Worm (Caenorhabditis elegans): Measurements from ENCODE around the gene fars-3.
A peak's percentile ranks its signal among the peaks of the same experiment; 100 is the strongest.

fars-3 gene

ce11 chrII:8441519-8441918 lies 23.1 kb upstream of the fars-3 start:
- no peak for TF ChIP-seq dpl-1 (GFP tag; optimal IDR thresholded peaks at IDR 0.05)
- TF ChIP-seq nhr-90 (tag; optimal IDR thresholded peaks at IDR 0.05), result peak; percentile 85
- peak; percentile 88 for TF ChIP-seq mes-4 (tag; optimal IDR thresholded peaks at IDR 0.05)
- TF ChIP-seq aptf-2 (GFP tag; conservative IDR thresholded peaks at IDR 0.05), result no peak
- peak; percentile 52 for TF ChIP-seq snpc-1.1 (tag; optimal IDR thresholded peaks at IDR 0.05; ENCODE audit: insufficient read depth)
- TF ChIP-seq madf-3 (GFP tag; IDR thresholded peaks at IDR 0.05), result 0 out of 2 replicates have a peak, but pooled peaks have one; percentile 74
- TF ChIP-seq B0261.1 (tag; optimal IDR thresholded peaks at IDR 0.05), result peak; percentile 75
- TF ChIP-seq F22D6.2 (tag; optimal IDR thresholded peaks at IDR 0.05), result peak; percentile 39
- TF ChIP-seq akir-1 (GFP tag; optimal IDR thresholded peaks at IDR 0.05), result no peak
- peak; percentile 26 for TF ChIP-seq unc-130 (GFP tag; optimal IDR thresholded peaks at IDR 0.05)
- TF ChIP-seq bed-1 (GFP tag; IDR thresholded peaks at IDR 0.05), result no peak
- peak; percentile 63 for TF ChIP-seq pbrm-1 (GFP tag; IDR thresholded peaks at IDR 0.05)
- no peak for TF ChIP-seq F23B12.7 (tag; optimal IDR thresholded peaks at IDR 0.05; ENCODE audit: insufficient read depth)
- no peak for TF ChIP-seq ama-1 (optimal IDR thresholded peaks at IDR 0.05)
- TF ChIP-seq ama-1 (GFP tag; optimal IDR thresholded peaks at IDR 0.05), result peak; percentile 87 to 91
- TF ChIP-seq madf-10 (tag; optimal IDR thresholded peaks at IDR 0.05), result peak; percentile 27
- TF ChIP-seq repo-1 (tag; optimal IDR thresholded peaks at IDR 0.05), result peak; percentile 84
- no peak for TF ChIP-seq hlh-26 (GFP tag; conservative IDR thresholded peaks at IDR 0.05)
- TF ChIP-seq rcor-1 (GFP tag; IDR thresholded peaks at IDR 0.05), result peak; percentile 73
- 0 out of 2 replicates have a peak, but pooled peaks have one; percentile 28 for TF ChIP-seq Y79H2A.3 (GFP tag; conservative IDR thresholded peaks at IDR 0.05)
- peak; percentile 74 for TF ChIP-seq nhr-179 (tag; optimal IDR thresholded peaks at IDR 0.05)
- 0 out of 2 replicates have a peak, but pooled peaks have one; percentile 37 for TF ChIP-seq K11D2.4 (GFP tag; IDR thresholded peaks at IDR 0.05)
- TF ChIP-seq madf-6 (GFP tag; IDR thresholded peaks at IDR 0.05), result peak; percentile 73
- no peak for TF ChIP-seq cebp-1 (GFP tag; IDR thresholded peaks at IDR 0.05)
- no peak for TF ChIP-seq cebp-1 (tag; optimal IDR thresholded peaks at IDR 0.05)
- no peak for TF ChIP-seq B0019.2 (GFP tag; conservative IDR thresholded peaks at IDR 0.05)
- TF ChIP-seq hlh-12 (tag; optimal IDR thresholded peaks at IDR 0.05), result peak; percentile 55
- TF ChIP-seq aptf-3 (GFP tag; IDR thresholded peaks at IDR 0.05), result peak; percentile 74; the same call in 1 of the 2 replicates
- peak; percentile 69; the same call in 1 of the 2 replicates for TF ChIP-seq attf-6 (GFP tag; IDR thresholded peaks at IDR 0.05)
- TF ChIP-seq F49E8.2 (tag; optimal IDR thresholded peaks at IDR 0.05; ENCODE audit: insufficient read depth), result no peak
- 0 out of 2 replicates have a peak, but pooled peaks have one; percentile 65 for TF ChIP-seq hmg-20 (GFP tag; IDR thresholded peaks at IDR 0.05)
- TF ChIP-seq lin-26 (GFP tag; IDR thresholded peaks at IDR 0.05), result peak; percentile 98
- peak; percentile 90 for TF ChIP-seq F10E7.11 (tag; optimal IDR thresholded peaks at IDR 0.05)
- TF ChIP-seq unc-62 (GFP tag; optimal IDR thresholded peaks at IDR 0.05), result no peak
- TF ChIP-seq die-1 (tag; optimal IDR thresholded peaks at IDR 0.05), result peak; percentile 97
- no peak for TF ChIP-seq pha-4 (tag; optimal IDR thresholded peaks at IDR 0.05)
- no peak for TF ChIP-seq mel-28 (tag; optimal IDR thresholded peaks at IDR 0.05; ENCODE audit: borderline replicate concordance)
- TF ChIP-seq egl-18 (GFP tag; IDR thresholded peaks at IDR 0.05), result 0 out of 2 replicates have a peak, but pooled peaks have one; percentile 61
- 0 out of 2 replicates have a peak, but pooled peaks have one; percentile 27 for TF ChIP-seq dox-1 (GFP tag; IDR thresholded peaks at IDR 0.05)
- peak; percentile 68 for TF ChIP-seq T07F8.4 (tag; optimal IDR thresholded peaks at IDR 0.05)
- peak; percentile 14 for TF ChIP-seq nhr-80 (tag; optimal IDR thresholded peaks at IDR 0.05)
- TF ChIP-seq K12H6.12 (tag; optimal IDR thresholded peaks at IDR 0.05), result no peak
- peak; percentile 49 for TF ChIP-seq F33H1.4 (GFP tag; IDR thresholded peaks at IDR 0.05)
- TF ChIP-seq tlf-1 (GFP tag; optimal IDR thresholded peaks at IDR 0.05), result peak; percentile 41
- TF ChIP-seq Y56A3A.18 (GFP tag; IDR thresholded peaks at IDR 0.05), result peak; percentile 59; the same call in 1 of the 2 replicates
- no peak for TF ChIP-seq him-1 (tag; optimal IDR thresholded peaks at IDR 0.05)
- TF ChIP-seq D2030.7 (GFP tag; IDR thresholded peaks at IDR 0.05), result no peak
- peak; percentile 83 for TF ChIP-seq F57A8.1 (GFP tag; optimal IDR thresholded peaks at IDR 0.05)
- TF ChIP-seq lag-1 (GFP tag; IDR thresholded peaks at IDR 0.05), result no peak
